Worm (Caenorhabditis elegans): ENCODE results near the gene ZK673.11.

ZK673.11 gene

ce11 chrII:10471790-10472189 is 14.7 kb downstream of the ZK673.11 start, which contains the start of gene ZK666.2:
Gene ZK666.2 (minus strand): TSS chrII:10471890.
- TF ChIP-seq scrt-1 (GFP tag; IDR thresholded peaks at IDR 0.05) (no peak), ceh-13 (GFP tag; optimal IDR thresholded peaks at IDR 0.05) (no peak), tbx-11 (GFP tag; IDR thresholded peaks at IDR 0.05) (no peak), aly-1 (tag; optimal IDR thresholded peaks at IDR 0.05) (no peak), ets-7 (tag; optimal IDR thresholded peaks at IDR 0.05) (no peak), B0310.2 (tag; optimal IDR thresholded peaks at IDR 0.05) (no peak), hmg-4 (GFP tag; optimal IDR thresholded peaks at IDR 0.05) (no peak), tbx-37 (GFP tag; conservative IDR thresholded peaks at IDR 0.05) (no peak)

- TF ChIP-seq sea-1 (GFP tag; conservative IDR thresholded peaks at IDR 0.05) (no peak), tbx-11 (GFP tag; IDR thresholded peaks at IDR 0.05) (no peak), aly-1 (tag; optimal IDR thresholded peaks at IDR 0.05) (no peak), flt-1 (GFP tag; IDR thresholded peaks at IDR 0.05) (no peak), tbx-37 (GFP tag; conservative IDR thresholded peaks at IDR 0.05) (no peak), ceh-13 (GFP tag; optimal IDR thresholded peaks at IDR 0.05) (no peak), ama-1 (optimal IDR thresholded peaks at IDR 0.05) (no peak), hmbx-1 (tag; optimal IDR thresholded peaks at IDR 0.05) (no peak), ceh-36 (tag; optimal IDR thresholded peaks at IDR 0.05) (no peak), pes-1 (GFP tag; IDR thresholded peaks at IDR 0.05) (no peak), ets-7 (tag; optimal IDR thresholded peaks at IDR 0.05) (no peak)
Observed at ce11 chrII:10476039-10476438, 19.0 kb downstream of the ZK673.11 start, which contains the start of gene clec-58. Gene clec-58 (minus strand): TSS chrII:10476139.

ce11 chrII:10476959-10477358 is 19.9 kb downstream of the ZK673.11 start, which contains the start of gene ZK666.4:
Gene ZK666.4 (plus strand): TSS chrII:10477259.
- TF ChIP-seq scrt-1 (GFP tag; IDR thresholded peaks at IDR 0.05), result no peak
- TF ChIP-seq pes-1 (GFP tag; IDR thresholded peaks at IDR 0.05), result no peak
- TF ChIP-seq hnd-1 (tag; optimal IDR thresholded peaks at IDR 0.05), result no peak

DNA sequence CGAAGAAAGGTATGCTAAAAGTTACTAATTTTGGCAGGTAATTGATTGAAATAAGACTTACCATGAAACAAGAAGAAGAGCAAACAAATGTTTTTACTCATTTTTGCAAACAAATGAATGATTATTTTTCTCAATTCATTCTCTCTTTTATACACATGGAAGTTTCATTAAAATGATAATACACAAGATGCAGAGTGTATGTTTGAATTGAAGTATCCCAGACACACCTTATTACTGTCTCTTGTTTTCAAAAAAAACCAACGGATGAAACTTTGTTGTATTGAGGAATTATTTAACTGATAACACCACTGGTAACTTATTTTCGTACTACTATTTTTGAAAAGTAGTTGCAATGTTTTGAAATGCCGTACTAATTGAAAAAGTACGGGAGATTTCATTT is 22.3 kb downstream of the ZK673.11 start, which contains the start of gene clec-59:
TSS of gene clec-59 (minus strand) at position 101 of the 400 bp plus-strand sequence.
- TF ChIP-seq hmg-4 (GFP tag; optimal IDR thresholded peaks at IDR 0.05) (no peak), tbx-11 (GFP tag; IDR thresholded peaks at IDR 0.05) (no peak), ceh-36 (tag; optimal IDR thresholded peaks at IDR 0.05) (no peak), B0310.2 (tag; optimal IDR thresholded peaks at IDR 0.05) (no peak), tbx-37 (GFP tag; conservative IDR thresholded peaks at IDR 0.05) (no peak), ceh-13 (GFP tag; optimal IDR thresholded peaks at IDR 0.05) (no peak), F13C5.2 (tag; optimal IDR thresholded peaks at IDR 0.05) (no peak), hmbx-1 (tag; optimal IDR thresholded peaks at IDR 0.05) (no peak), pes-1 (GFP tag; IDR thresholded peaks at IDR 0.05) (no peak), ama-1 (optimal IDR thresholded peaks at IDR 0.05) (no peak), tra-4 (tag; optimal IDR thresholded peaks at IDR 0.05) (no peak), scrt-1 (GFP tag; IDR thresholded peaks at IDR 0.05) (no peak), aly-1 (tag; optimal IDR thresholded peaks at IDR 0.05) (no peak), flt-1 (GFP tag; IDR thresholded peaks at IDR 0.05) (no peak)

DNA sequence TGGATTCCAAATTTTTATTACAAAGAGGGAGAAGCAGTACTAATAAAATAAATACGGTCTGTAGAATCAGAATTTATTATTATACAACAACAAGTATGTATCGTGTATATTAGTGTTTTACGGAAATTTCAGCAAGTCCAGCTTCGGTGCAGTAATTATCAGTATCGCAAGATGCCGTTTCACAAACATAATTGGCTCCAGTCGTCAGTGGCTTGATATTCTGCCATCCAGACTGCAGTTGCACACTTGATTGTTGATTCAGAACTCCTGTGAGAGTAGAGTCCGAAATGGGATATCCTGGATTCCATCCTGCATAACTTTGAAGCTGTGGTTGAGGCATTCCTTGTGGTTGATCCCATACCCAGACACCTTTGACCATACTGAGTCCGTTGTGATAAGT is 23.0 kb downstream of the ZK673.11 start:
- TF ChIP-seq ets-7 (tag; optimal IDR thresholded peaks at IDR 0.05) (no peak), hmbx-1 (tag; optimal IDR thresholded peaks at IDR 0.05) (no peak), ceh-36 (tag; optimal IDR thresholded peaks at IDR 0.05) (no peak), tbx-37 (GFP tag; conservative IDR thresholded peaks at IDR 0.05) (no peak), tra-4 (tag; optimal IDR thresholded peaks at IDR 0.05) (no peak), hmg-4 (GFP tag; optimal IDR thresholded peaks at IDR 0.05) (no peak), ama-1 (optimal IDR thresholded peaks at IDR 0.05) (no peak), ceh-13 (GFP tag; optimal IDR thresholded peaks at IDR 0.05) (no peak), flt-1 (GFP tag; IDR thresholded peaks at IDR 0.05) (no peak), aly-1 (tag; optimal IDR thresholded peaks at IDR 0.05) (no peak), F13C5.2 (tag; optimal IDR thresholded peaks at IDR 0.05) (no peak), pes-1 (GFP tag; IDR thresholded peaks at IDR 0.05) (no peak), sea-1 (GFP tag; conservative IDR thresholded peaks at IDR 0.05) (no peak), hnd-1 (tag; optimal IDR thresholded peaks at IDR 0.05) (no peak), scrt-1 (GFP tag; IDR thresholded peaks at IDR 0.05) (no peak), tbx-11 (GFP tag; IDR thresholded peaks at IDR 0.05) (no peak), B0310.2 (tag; optimal IDR thresholded peaks at IDR 0.05) (no peak)

ce11 chrII:10481824-10482556 is 24.9 kb downstream of the ZK673.11 start, which contains the start of the genes clec-60 and ZK666.11:
Gene clec-60 (minus strand): TSS chrII:10481874.
Gene ZK666.11 (plus strand): TSS chrII:10482522.
- TF ChIP-seq hmbx-1 (tag; optimal IDR thresholded peaks at IDR 0.05) (no peak), ets-7 (tag; optimal IDR thresholded peaks at IDR 0.05) (no peak), B0310.2 (tag; optimal IDR thresholded peaks at IDR 0.05) (no peak), scrt-1 (GFP tag; IDR thresholded peaks at IDR 0.05) (no peak)

ce11 chrII:10482899-10483298 is 25.8 kb downstream of the ZK673.11 start:
- no peak for TF ChIP-seq flt-1 (GFP tag; IDR thresholded peaks at IDR 0.05)
- no peak for TF ChIP-seq ceh-36 (tag; optimal IDR thresholded peaks at IDR 0.05)

DNA sequence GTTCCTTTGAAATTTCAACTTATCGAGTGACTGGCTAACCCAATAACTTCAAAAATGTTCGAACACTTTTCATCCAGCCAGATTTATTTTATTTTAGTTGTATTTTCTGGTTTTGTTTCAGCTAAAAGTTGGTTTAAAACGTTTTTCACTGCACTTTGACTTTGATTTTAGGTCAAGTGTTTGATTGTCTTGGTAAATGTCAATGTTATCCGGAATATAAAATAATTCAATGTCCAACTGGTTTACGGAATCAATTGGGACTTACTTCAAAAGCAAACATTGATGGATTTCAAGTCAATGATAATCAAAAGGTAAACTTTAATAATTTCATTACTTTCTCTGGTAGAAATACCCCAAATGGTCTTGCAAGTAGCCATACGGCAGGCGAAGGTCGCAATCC is 26.8 kb downstream of the ZK673.11 start:
- TF ChIP-seq B0310.2 (tag; optimal IDR thresholded peaks at IDR 0.05) (no peak), hmg-4 (GFP tag; optimal IDR thresholded peaks at IDR 0.05) (no peak), F13C5.2 (tag; optimal IDR thresholded peaks at IDR 0.05) (no peak), aly-1 (tag; optimal IDR thresholded peaks at IDR 0.05) (no peak), hnd-1 (tag; optimal IDR thresholded peaks at IDR 0.05) (no peak), ets-7 (tag; optimal IDR thresholded peaks at IDR 0.05) (no peak), tra-4 (tag; optimal IDR thresholded peaks at IDR 0.05) (no peak), ceh-36 (tag; optimal IDR thresholded peaks at IDR 0.05) (no peak), hmbx-1 (tag; optimal IDR thresholded peaks at IDR 0.05) (no peak), pes-1 (GFP tag; IDR thresholded peaks at IDR 0.05) (no peak), ceh-13 (GFP tag; optimal IDR thresholded peaks at IDR 0.05) (no peak), sea-1 (GFP tag; conservative IDR thresholded peaks at IDR 0.05) (no peak), tbx-11 (GFP tag; IDR thresholded peaks at IDR 0.05) (no peak)
